Fruit fly (Drosophila melanogaster) whole organism, embryonic: ENCODE measurements around the gene ara.

ENCODE experiments used
- Bgb ChIP-seq: fragments of 200-800 bp; sonication (Bioruptor generic); IDR thresholded peaks from 2 replicates; pipeline ENCODE4 v1.3.6; 2022; ENCODE audit warnings: missing biosample characterization, missing genetic modification characterization; ENCODE audit not compliant: partially characterized antibody
- BtbVII ChIP-seq: fragments of 200-800 bp; sonication (Bioruptor generic); optimal IDR thresholded peaks from 3 replicates; lab custom pipeline; 2017; ENCODE audit warnings: missing biosample characterization, mild to moderate bottlenecking, missing genetic modification characterization
- CG10366 ChIP-seq: fragments of 200-800 bp; sonication (Bioruptor generic); IDR thresholded peaks from 2 replicates; pipeline ENCODE4 v1.3.6; 2022; ENCODE audit warnings: missing biosample characterization, missing genetic modification characterization
- CG11723 ChIP-seq: fragments of 200-800 bp; sonication (Bioruptor generic); optimal IDR thresholded peaks from 2 replicates; lab custom pipeline; 2017; ENCODE audit warnings: missing biosample characterization, mild to moderate bottlenecking, missing genetic modification characterization
- CG12659 ChIP-seq: fragments of 200-800 bp; sonication (Bioruptor generic); optimal IDR thresholded peaks from 3 replicates; lab custom pipeline; 2017; ENCODE audit warnings: mild to moderate bottlenecking, missing biosample characterization, missing genetic modification reagents, missing genetic modification characterization
- CG1603 ChIP-seq: fragments of 200-800 bp; sonication (Bioruptor generic); optimal IDR thresholded peaks from 2 replicates; lab custom pipeline; 2019; ENCODE audit warnings: missing biosample characterization, mild to moderate bottlenecking, missing genetic modification characterization, moderate library complexity
- CG16779 ChIP-seq: fragments of 200-800 bp; sonication (Bioruptor generic); IDR thresholded peaks from 2 replicates; pipeline ENCODE4 v1.3.6; 2022; ENCODE audit warnings: missing biosample characterization, missing genetic modification characterization
- CG17328 ChIP-seq: fragments of 200-800 bp; sonication (Bioruptor generic); IDR thresholded peaks from 2 replicates; pipeline ENCODE4 v1.3.6; 2022; ENCODE audit warnings: missing biosample characterization, missing genetic modification characterization
- CG17912 ChIP-seq: fragments of 200-800 bp; sonication (Bioruptor generic); optimal IDR thresholded peaks from 2 replicates; lab custom pipeline; 2018; ENCODE audit warnings: missing biosample characterization, mild to moderate bottlenecking, missing genetic modification characterization
- CG2875 ChIP-seq: fragments of 200-800 bp; sonication (Bioruptor generic); optimal IDR thresholded peaks from 2 replicates; lab custom pipeline; 2017; ENCODE audit warnings: missing biosample characterization, mild to moderate bottlenecking, missing genetic modification characterization, missing genetic modification reagents
- CG31224 ChIP-seq: fragments of 200-800 bp; sonication (Bioruptor generic); IDR thresholded peaks from 2 replicates; pipeline ENCODE4 v1.3.6; 2022; ENCODE audit warnings: missing biosample characterization, missing genetic modification characterization
- CG31441 ChIP-seq: fragments of 200-800 bp; sonication (Bioruptor generic); IDR thresholded peaks from 2 replicates; pipeline ENCODE4 v1.3.6; 2022; ENCODE audit warnings: missing biosample characterization, missing genetic modification characterization
- CG3281 ChIP-seq: fragments of 200-800 bp; sonication (Bioruptor generic); optimal IDR thresholded peaks from 3 replicates; lab custom pipeline; 2017; ENCODE audit warnings: missing biosample characterization, mild to moderate bottlenecking, missing genetic modification characterization
- CG3407 ChIP-seq: fragments of 200-800 bp; sonication (Bioruptor generic); optimal IDR thresholded peaks from 2 replicates; lab custom pipeline; 2018; ENCODE audit warnings: missing biosample characterization, mild to moderate bottlenecking, missing genetic modification characterization
- CG3995 ChIP-seq: fragments of 200-800 bp; sonication (Bioruptor generic); optimal IDR thresholded peaks from 3 replicates; lab custom pipeline; 2016; ENCODE audit warnings: missing biosample characterization, missing genetic modification characterization
- CG6854 ChIP-seq: fragments of 200-800 bp; sonication (Bioruptor generic); optimal IDR thresholded peaks from 3 replicates; lab custom pipeline; 2017; ENCODE audit warnings: missing biosample characterization, mild to moderate bottlenecking, missing genetic modification characterization
- CG7786 ChIP-seq: fragments of 200-800 bp; sonication (Bioruptor generic); optimal IDR thresholded peaks from 2 replicates; lab custom pipeline; 2016; ENCODE audit warnings: missing biosample characterization, missing genetic modification characterization
- CG8290 ChIP-seq, 3 experiments: fragments of 200-800 bp; sonication (Bioruptor generic); optimal IDR thresholded peaks; 2 replicates each; lab custom pipeline; 2016 to 2019; ENCODE audit warnings: missing biosample characterization in 3 of 3, missing genetic modification characterization in 3 of 3, mild to moderate bottlenecking in 2 of 3, moderate library complexity in 1 of 3
- CG8944 ChIP-seq: fragments of 200-800 bp; sonication (Bioruptor generic); optimal IDR thresholded peaks from 3 replicates; lab custom pipeline; 2016; ENCODE audit warnings: missing biosample characterization, missing genetic modification characterization
- D19A ChIP-seq: fragments of 200-800 bp; optimal IDR thresholded peaks from 3 replicates; lab custom pipeline; 2019; ENCODE audit warnings: missing biosample characterization, mild to moderate bottlenecking, missing genetic modification characterization, moderate library complexity
- D19B ChIP-seq: fragments of 200-800 bp; sonication (Bioruptor generic); optimal IDR thresholded peaks from 2 replicates; lab custom pipeline; 2017; ENCODE audit warnings: missing biosample characterization, mild to moderate bottlenecking, missing genetic modification characterization
- Dref ChIP-seq: fragments of 200-800 bp; sonication (Bioruptor generic); IDR thresholded peaks from 2 replicates; pipeline ENCODE4 v1.3.6; 2022; ENCODE audit warnings: missing biosample characterization, missing genetic modification characterization
- E2f2 ChIP-seq: fragments of 200-800 bp; sonication (Bioruptor generic); IDR thresholded peaks from 2 replicates; pipeline ENCODE4 v1.3.6; 2022; ENCODE audit warnings: missing biosample characterization, missing genetic modification characterization
- ERR ChIP-seq: fragments of 200-800 bp; sonication (Bioruptor generic); optimal IDR thresholded peaks from 2 replicates; lab custom pipeline; 2016; ENCODE audit warnings: missing biosample characterization, missing genetic modification characterization
- Rfx ChIP-seq: fragments of 200-800 bp; sonication (Bioruptor generic); IDR thresholded peaks from 2 replicates; pipeline ENCODE4 v1.3.6; 2022; ENCODE audit warnings: missing biosample characterization, missing genetic modification characterization
- Side ChIP-seq: fragments of 200-800 bp; sonication (Bioruptor generic); optimal IDR thresholded peaks from 2 replicates; lab custom pipeline; 2016; ENCODE audit warnings: missing biosample characterization, missing genetic modification characterization
- Tbp ChIP-seq: fragments of >200 bp; optimal IDR thresholded peaks from 2 replicates; lab custom pipeline; 2018; ENCODE audit warnings: missing biosample characterization, missing genetic modification characterization
- al ChIP-seq: fragments of 200-800 bp; sonication (Bioruptor generic); IDR thresholded peaks from 2 replicates; pipeline ENCODE4 v1.3.6; 2022; ENCODE audit warnings: missing biosample characterization, missing genetic modification characterization
- amos ChIP-seq: fragments of 200-800 bp; sonication (Bioruptor generic); IDR thresholded peaks from 2 replicates; pipeline ENCODE4 v1.3.6; 2022; ENCODE audit warnings: missing biosample characterization, missing genetic modification characterization; ENCODE audit not compliant: partially characterized antibody
- ara ChIP-seq: fragments of 200-800 bp; sonication (Bioruptor generic); IDR thresholded peaks from 2 replicates; pipeline ENCODE4 v1.3.6; 2022; ENCODE audit warnings: missing biosample characterization, missing genetic modification characterization
- cato ChIP-seq: fragments of 200-800 bp; sonication (Bioruptor generic); optimal IDR thresholded peaks from 2 replicates; lab custom pipeline; 2016; ENCODE audit warnings: missing biosample characterization, missing genetic modification characterization, borderline replicate concordance
- cg ChIP-seq: fragments of 200-800 bp; sonication (Bioruptor generic); optimal IDR thresholded peaks from 3 replicates; lab custom pipeline; 2019; ENCODE audit warnings: missing biosample characterization, mild to moderate bottlenecking, missing genetic modification characterization, moderate library complexity
- dan ChIP-seq: fragments of 200-800 bp; sonication (Bioruptor generic); IDR thresholded peaks from 2 replicates; pipeline ENCODE4 v1.3.6; 2022; ENCODE audit warnings: missing biosample characterization, missing genetic modification characterization
- dm ChIP-seq: fragments of 200-800 bp; sonication (Bioruptor generic); optimal IDR thresholded peaks from 3 replicates; lab custom pipeline; 2016; ENCODE audit warnings: missing biosample characterization, missing genetic modification characterization
- dpn ChIP-seq, 2 experiments: fragments of 200-800 bp; sonication (Bioruptor generic); optimal IDR thresholded peaks; 3 replicates each; lab custom pipeline; 2016; ENCODE audit warnings: missing biosample characterization in 2 of 2, missing genetic modification characterization in 2 of 2
- nmo ChIP-seq: fragments of 200-800 bp; sonication (Bioruptor generic); optimal IDR thresholded peaks from 2 replicates; lab custom pipeline; 2018; ENCODE audit warnings: missing biosample characterization, mild to moderate bottlenecking, missing genetic modification characterization, moderate library complexity
- p53 ChIP-seq: fragments of 200-800 bp; sonication (Bioruptor generic); optimal IDR thresholded peaks from 2 replicates; lab custom pipeline; 2016; ENCODE audit warnings: missing biosample characterization, missing genetic modification characterization
- pros ChIP-seq: fragments of 200-800 bp; sonication (Bioruptor generic); optimal IDR thresholded peaks from 3 replicates; lab custom pipeline; 2019; ENCODE audit warnings: missing biosample characterization, mild to moderate bottlenecking, missing genetic modification characterization, moderate library complexity
- rib ChIP-seq: fragments of 200-800 bp; sonication (Bioruptor generic); IDR thresholded peaks from 2 replicates; pipeline ENCODE4 v1.3.6; 2022; ENCODE audit warnings: missing biosample characterization, missing genetic modification characterization
- sens ChIP-seq: fragments of 200-800 bp; sonication (Bioruptor generic); peaks from one replicate; lab custom pipeline; 2016; ENCODE audit warnings: missing biosample characterization, missing genetic modification characterization
- sens-2 ChIP-seq: fragments of 200-800 bp; sonication (Bioruptor generic); IDR thresholded peaks from 2 replicates; pipeline ENCODE4 v1.3.6; 2022; ENCODE audit warnings: missing biosample characterization, missing genetic modification characterization
- sna ChIP-seq: fragments of 200-800 bp; sonication (Bioruptor generic); IDR thresholded peaks from 2 replicates; pipeline ENCODE4 v1.3.6; 2022; ENCODE audit warnings: missing biosample characterization, missing genetic modification characterization; ENCODE audit not compliant: partially characterized antibody
- ssp ChIP-seq: fragments of 200-800 bp; sonication (Bioruptor generic); IDR thresholded peaks from 2 replicates; pipeline ENCODE4 v1.3.6; 2022; ENCODE audit warnings: missing biosample characterization, missing genetic modification characterization
- tna ChIP-seq: fragments of 200-800 bp; sonication (Bioruptor generic); IDR thresholded peaks from 2 replicates; pipeline ENCODE4 v1.3.6; 2022; ENCODE audit warnings: missing biosample characterization, missing genetic modification characterization; ENCODE audit not compliant: partially characterized antibody
- tup ChIP-seq: fragments of 200-800 bp; sonication (Bioruptor generic); optimal IDR thresholded peaks from 2 replicates; lab custom pipeline; 2016; ENCODE audit warnings: missing biosample characterization, mild to moderate bottlenecking, missing genetic modification characterization, moderate library complexity
- unc-4 ChIP-seq: fragments of 200-800 bp; sonication (Bioruptor generic); IDR thresholded peaks from 2 replicates; pipeline ENCODE4 v1.3.6; 2022; ENCODE audit warnings: missing biosample characterization, missing genetic modification characterization; ENCODE audit not compliant: partially characterized antibody
- usp ChIP-seq: fragments of >200 bp; optimal IDR thresholded peaks from 2 replicates; lab custom pipeline; 2017; ENCODE audit warnings: missing biosample characterization, missing genetic modification characterization
- z ChIP-seq: fragments of 200-800 bp; sonication (Bioruptor generic); IDR thresholded peaks from 3 replicates; pipeline ENCODE4 v1.3.6; 2022; ENCODE audit warnings: missing biosample characterization, missing genetic modification characterization
- zfh1 ChIP-seq: fragments of 200-800 bp; sonication (Bioruptor generic); IDR thresholded peaks from 3 replicates; pipeline ENCODE4 v1.3.6; 2022; ENCODE audit warnings: missing biosample characterization, missing genetic modification characterization

ara gene

dm6 chr3L:12533392-12534070 is 46.9 kb upstream of the ara start, which contains the start of the genes Tsf2 and CG34242 (continued):
- TF ChIP-seq dan (GFP tag; lab: Robert Waterston, UW) = peak; percentile 84
- peak; percentile 93 for TF ChIP-seq zfh1 (GFP tag; lab: Robert Waterston, UW)
- TF ChIP-seq CG10366 (GFP tag; lab: Robert Waterston, UW) = no peak; the same call in 1 of the 2 replicates

- TF ChIP-seq CG7786 (GFP tag; lab: Kevin White, UChicago) (no peak), CG31224 (GFP tag; lab: Robert Waterston, UW) (no peak), Dref (GFP tag; lab: Robert Waterston, UW) (no peak), sens (GFP tag; lab: Kevin White, UChicago) (peak; percentile 57), CG1603 (no peak), Side (GFP tag; lab: Kevin White, UChicago) (no peak), D19A (no peak), Bgb (GFP tag; lab: Robert Waterston, UW) (no peak; the same call in 1 of the 2 replicates), al (GFP tag; lab: Robert Waterston, UW) (no peak), Tbp (GFP tag; lab: Kevin White, UChicago) (no peak), CG17328 (GFP tag; lab: Robert Waterston, UW) (0 out of 2 replicates have a peak, but pooled peaks have one; percentile 10), CG2875 (no peak), ERR (GFP tag; lab: Kevin White, UChicago) (no peak), ssp (GFP tag; lab: Robert Waterston, UW) (no peak), CG31441 (no peak), dm (GFP tag; lab: Kevin White, UChicago) (no peak), CG12659 (GFP tag; lab: Kevin White, UChicago) (no peak), cato (GFP tag; lab: Kevin White, UChicago) (no peak), pros (GFP tag; lab: Kevin White, UChicago) (no peak), BtbVII (GFP tag; lab: Kevin White, UChicago) (no peak), CG3407 (GFP tag; lab: Kevin White, UChicago) (no peak), D19B (no peak), ara (GFP tag; lab: Robert Waterston, UW) (no peak), CG6854 (no peak), CG3281 (GFP tag; lab: Kevin White, UChicago) (no peak), CG8290 (GFP tag; optimal IDR thresholded peaks at IDR 0.05; lab: Kevin White, UChicago) (no peak), CG8290 (tag; optimal IDR thresholded peaks at IDR 0.05; lab: Kevin White, UChicago) (no peak), rib (GFP tag; lab: Robert Waterston, UW) (no peak), nmo (GFP tag; lab: Kevin White, UChicago) (no peak), Rfx (GFP tag; lab: Robert Waterston, UW) (no peak), cg (GFP tag; lab: Kevin White, UChicago) (no peak), p53 (no peak), tna (GFP tag; lab: Robert Waterston, UW) (no peak), sens-2 (no peak), sna (GFP tag; lab: Robert Waterston, UW) (no peak), CG3995 (no peak), tup (no peak), dpn (GFP tag; optimal IDR thresholded peaks at IDR 0.05; lab: Kevin White, UChicago) (no peak), usp (no peak), unc-4 (GFP tag; lab: Robert Waterston, UW) (no peak), CG17912 (GFP tag; lab: Kevin White, UChicago) (no peak), CG8944 (no peak), CG11723 (GFP tag; lab: Kevin White, UChicago) (no peak), z (GFP tag; lab: Robert Waterston, UW) (no peak), E2f2 (GFP tag; lab: Robert Waterston, UW) (peak; percentile 63), CG16779 (GFP tag; lab: Robert Waterston, UW) (no peak), amos (GFP tag; lab: Robert Waterston, UW) (peak; percentile 24; the same call in 1 of the 2 replicates)
These were observed 46.2 kb upstream of the ara start, which contains the start of gene Pmm2 for dm6 chr3L:12534318-12534717. Gene Pmm2 (plus strand): TSS chr3L:12534590.
